Fruit fly (Drosophila melanogaster) whole organism, embryonic: ENCODE data around the gene CG6966.
A peak's percentile ranks its signal among the peaks of the same experiment; 100 is the strongest.

Experiments used
- B-H1 ChIP-seq: fragments of 200-800 bp; sonication (Bioruptor generic); IDR thresholded peaks from 3 replicates; pipeline ENCODE4 v1.3.6; 2022; ENCODE audit warnings: missing biosample characterization, missing genetic modification characterization
- Bgb ChIP-seq: fragments of 200-800 bp; sonication (Bioruptor generic); IDR thresholded peaks from 2 replicates; pipeline ENCODE4 v1.3.6; 2022; ENCODE audit warnings: missing biosample characterization, missing genetic modification characterization; ENCODE audit not compliant: partially characterized antibody
- BtbVII ChIP-seq: fragments of 200-800 bp; sonication (Bioruptor generic); optimal IDR thresholded peaks from 3 replicates; lab custom pipeline; 2017; ENCODE audit warnings: missing biosample characterization, mild to moderate bottlenecking, missing genetic modification characterization
- CG10366 ChIP-seq: fragments of 200-800 bp; sonication (Bioruptor generic); IDR thresholded peaks from 2 replicates; pipeline ENCODE4 v1.3.6; 2022; ENCODE audit warnings: missing biosample characterization, missing genetic modification characterization
- CG10979 ChIP-seq: fragments of 200-800 bp; sonication (Bioruptor generic); optimal IDR thresholded peaks from 2 replicates; lab custom pipeline; 2018; ENCODE audit warnings: missing biosample characterization, mild to moderate bottlenecking, missing genetic modification characterization, moderate library complexity
- CG11723 ChIP-seq: fragments of 200-800 bp; sonication (Bioruptor generic); optimal IDR thresholded peaks from 2 replicates; lab custom pipeline; 2017; ENCODE audit warnings: missing biosample characterization, mild to moderate bottlenecking, missing genetic modification characterization
- CG12299 ChIP-seq: fragments of 200-800 bp; sonication (Bioruptor generic); optimal IDR thresholded peaks from 2 replicates; lab custom pipeline; 2018; ENCODE audit warnings: missing biosample characterization, mild to moderate bottlenecking, missing genetic modification characterization
- CG1233 ChIP-seq: fragments of 200-800 bp; sonication (Bioruptor generic); optimal IDR thresholded peaks from 4 replicates; lab custom pipeline; 2018; ENCODE audit warnings: missing biosample characterization, mild to moderate bottlenecking, missing genetic modification characterization
- CG14014 ChIP-seq: fragments of 200-800 bp; sonication (Bioruptor generic); IDR thresholded peaks from 2 replicates; pipeline ENCODE4 v1.3.6; 2022; ENCODE audit warnings: missing biosample characterization, missing genetic modification characterization
- CG14050 ChIP-seq: fragments of 200-800 bp; sonication (Bioruptor generic); IDR thresholded peaks from 3 replicates; pipeline ENCODE4 v1.3.6; 2022; ENCODE audit warnings: missing biosample characterization, missing genetic modification characterization
- CG14710 ChIP-seq: fragments of 200-800 bp; sonication (Bioruptor generic); optimal IDR thresholded peaks from 3 replicates; lab custom pipeline; 2019; ENCODE audit warnings: missing biosample characterization, mild to moderate bottlenecking, missing genetic modification characterization, moderate library complexity
- CG17612 ChIP-seq: fragments of 200-800 bp; sonication (Bioruptor generic); IDR thresholded peaks from 2 replicates; pipeline ENCODE4 v1.3.6; 2022; ENCODE audit warnings: missing biosample characterization, missing genetic modification characterization
- CG2712 ChIP-seq: fragments of 200-800 bp; optimal IDR thresholded peaks from 3 replicates; lab custom pipeline; 2019; ENCODE audit warnings: missing biosample characterization, mild to moderate bottlenecking, missing genetic modification characterization, moderate library complexity
- CG2875 ChIP-seq: fragments of 200-800 bp; sonication (Bioruptor generic); optimal IDR thresholded peaks from 2 replicates; lab custom pipeline; 2017; ENCODE audit warnings: missing biosample characterization, mild to moderate bottlenecking, missing genetic modification characterization, missing genetic modification reagents
- CG32772 ChIP-seq: fragments of 200-800 bp; sonication (Bioruptor generic); IDR thresholded peaks from 2 replicates; pipeline ENCODE4 v1.3.6; 2022; ENCODE audit warnings: missing biosample characterization, missing genetic modification characterization
- CG34224 ChIP-seq: fragments of 200-800 bp; sonication (Bioruptor generic); IDR thresholded peaks from 3 replicates; pipeline ENCODE4 v1.3.6; 2022; ENCODE audit warnings: missing biosample characterization, missing genetic modification characterization; ENCODE audit not compliant: partially characterized antibody
- CG4854 ChIP-seq: fragments of 200-800 bp; sonication (Bioruptor generic); optimal IDR thresholded peaks from 2 replicates; lab custom pipeline; 2016; ENCODE audit warnings: missing biosample characterization, missing genetic modification characterization, inconsistent platforms
- CG6654 ChIP-seq: fragments of 200-800 bp; sonication (Bioruptor generic); optimal IDR thresholded peaks from 2 replicates; lab custom pipeline; 2017; ENCODE audit warnings: missing biosample characterization, mild to moderate bottlenecking, missing genetic modification characterization
- CG9797 ChIP-seq: fragments of 200-800 bp; sonication (Bioruptor generic); optimal IDR thresholded peaks from 3 replicates; lab custom pipeline; 2018; ENCODE audit warnings: missing biosample characterization, mild to moderate bottlenecking, missing genetic modification characterization
- CG9932 ChIP-seq: fragments of 200-800 bp; sonication (Bioruptor generic); IDR thresholded peaks from 2 replicates; pipeline ENCODE4 v1.3.6; 2022; ENCODE audit warnings: missing biosample characterization, missing genetic modification characterization
- CTCF ChIP-seq: fragments of 200-800 bp; sonication (Bioruptor generic); optimal IDR thresholded peaks from 2 replicates; lab custom pipeline; 2017; ENCODE audit warnings: missing biosample characterization, mild to moderate bottlenecking, missing genetic modification characterization, moderate library complexity
- Chrac-16 ChIP-seq: fragments of 200-800 bp; sonication (Bioruptor generic); optimal IDR thresholded peaks from 3 replicates; lab custom pipeline; 2016; ENCODE audit warnings: missing biosample characterization, missing genetic modification characterization
- Fer2 ChIP-seq: fragments of 200-800 bp; sonication (Bioruptor generic); optimal IDR thresholded peaks from 2 replicates; lab custom pipeline; 2018; ENCODE audit warnings: missing biosample characterization, mild to moderate bottlenecking, missing genetic modification characterization, moderate library complexity
- HLH3B ChIP-seq: fragments of 200-800 bp; sonication (Bioruptor generic); IDR thresholded peaks from 2 replicates; pipeline ENCODE4 v1.3.6; 2022; ENCODE audit warnings: missing biosample characterization, missing genetic modification characterization
- HmgD ChIP-seq: fragments of 200-800 bp; sonication (Bioruptor generic); optimal IDR thresholded peaks from 3 replicates; lab custom pipeline; 2016; ENCODE audit warnings: missing biosample characterization, missing genetic modification characterization
- Hr39 ChIP-seq: fragments of >200 bp; optimal IDR thresholded peaks from 2 replicates; lab custom pipeline; 2017
- Hr51 ChIP-seq, 2 experiments: fragments of 200-800 bp; sonication (Bioruptor generic); optimal IDR thresholded peaks; 2 replicates in 1 of 2; 3 replicates in 1 of 2; lab custom pipeline; 2016 to 2018; ENCODE audit warnings: missing biosample characterization in 2 of 2, missing genetic modification characterization in 2 of 2, mild to moderate bottlenecking in 1 of 2, moderate library complexity in 1 of 2
- NC2β ChIP-seq: fragments of 200-800 bp; sonication (Bioruptor generic); optimal IDR thresholded peaks from 2 replicates; lab custom pipeline; 2016; ENCODE audit warnings: missing biosample characterization, missing genetic modification characterization
- Nf-YB ChIP-seq: fragments of 200-800 bp; sonication (Bioruptor generic); optimal IDR thresholded peaks from 3 replicates; lab custom pipeline; 2019; ENCODE audit warnings: missing biosample characterization, mild to moderate bottlenecking, missing genetic modification characterization, moderate library complexity
- PHDP ChIP-seq: fragments of 200-800 bp; sonication (Bioruptor generic); optimal IDR thresholded peaks from 3 replicates; lab custom pipeline; 2018; ENCODE audit warnings: missing biosample characterization, mild to moderate bottlenecking, missing genetic modification characterization, moderate library complexity
- Ravus ChIP-seq: fragments of 200-800 bp; sonication (Bioruptor generic); IDR thresholded peaks from 2 replicates; pipeline ENCODE4 v1.3.6; 2022; ENCODE audit warnings: missing biosample characterization, missing genetic modification characterization
- Rx ChIP-seq: fragments of 200-800 bp; sonication (Bioruptor generic); IDR thresholded peaks from 2 replicates; pipeline ENCODE4 v1.3.6; 2022; ENCODE audit warnings: missing biosample characterization, missing genetic modification characterization
- Six4 ChIP-seq: fragments of 200-800 bp; sonication (Bioruptor generic); optimal IDR thresholded peaks from 2 replicates; lab custom pipeline; 2016; ENCODE audit warnings: missing biosample characterization, missing genetic modification characterization
- Stat92E ChIP-seq, 3 experiments: fragments of >200 bp in 2 of 3; fragments of 200-800 bp in 1 of 3; sonication (Bioruptor generic) in 1 of 3; optimal IDR thresholded peaks; 2 replicates each; lab custom pipeline; 2017 to 2019; ENCODE audit warnings: missing biosample characterization in 3 of 3, missing genetic modification characterization in 3 of 3, mild to moderate bottlenecking in 1 of 3, moderate library complexity in 1 of 3
- ab ChIP-seq: fragments of 200-800 bp; sonication (Bioruptor generic); optimal IDR thresholded peaks from 2 replicates; lab custom pipeline; 2016; ENCODE audit warnings: missing biosample characterization, missing genetic modification characterization
- chif ChIP-seq, 2 experiments: fragments of 200-800 bp; sonication (Bioruptor generic); optimal IDR thresholded peaks; 3 replicates each; lab custom pipeline; 2016; ENCODE audit warnings: missing biosample characterization in 2 of 2, missing genetic modification characterization in 2 of 2
- cwo ChIP-seq: fragments of 200-800 bp; sonication (Bioruptor generic); optimal IDR thresholded peaks from 3 replicates; lab custom pipeline; 2017; ENCODE audit warnings: missing biosample characterization, missing genetic modification characterization, mild to moderate bottlenecking, moderate library complexity, missing genetic modification reagents
- ems ChIP-seq: fragments of 200-800 bp; sonication (Bioruptor generic); optimal IDR thresholded peaks from 3 replicates; lab custom pipeline; 2016; ENCODE audit warnings: missing biosample characterization, missing genetic modification characterization
- eyg ChIP-seq: fragments of 200-800 bp; sonication (Bioruptor generic); optimal IDR thresholded peaks from 3 replicates; lab custom pipeline; 2016; ENCODE audit warnings: missing biosample characterization, missing genetic modification characterization
- fd96Cb ChIP-seq: fragments of 200-800 bp; sonication (Bioruptor generic); optimal IDR thresholded peaks from 2 replicates; lab custom pipeline; 2018; ENCODE audit warnings: missing biosample characterization, mild to moderate bottlenecking, missing genetic modification characterization, moderate library complexity
- jigr1 ChIP-seq: fragments of 200-800 bp; sonication (Bioruptor generic); IDR thresholded peaks from 3 replicates; pipeline ENCODE4 v1.3.6; 2022; ENCODE audit warnings: missing biosample characterization, missing genetic modification characterization
- jumu ChIP-seq: fragments of 200-800 bp; sonication (Bioruptor generic); optimal IDR thresholded peaks from 3 replicates; lab custom pipeline; 2016; ENCODE audit warnings: missing biosample characterization, missing genetic modification characterization
- nau ChIP-seq: fragments of 200-800 bp; sonication (Bioruptor generic); optimal IDR thresholded peaks from 3 replicates; lab custom pipeline; 2017; ENCODE audit warnings: missing biosample characterization, mild to moderate bottlenecking, missing genetic modification characterization, missing genetic modification reagents
- phol ChIP-seq: fragments of 200-800 bp; sonication (Bioruptor generic); optimal IDR thresholded peaks from 3 replicates; lab custom pipeline; 2018; ENCODE audit warnings: missing biosample characterization, mild to moderate bottlenecking, missing genetic modification characterization, moderate library complexity
- repo ChIP-seq: fragments of 200-800 bp; sonication (Bioruptor generic); optimal IDR thresholded peaks from 2 replicates; lab custom pipeline; 2016; ENCODE audit warnings: missing biosample characterization, missing genetic modification characterization
- ro ChIP-seq: fragments of 200-800 bp; sonication (Bioruptor generic); IDR thresholded peaks from 2 replicates; pipeline ENCODE4 v1.3.6; 2022; ENCODE audit warnings: missing biosample characterization, missing genetic modification characterization
- salm ChIP-seq: fragments of 200-800 bp; sonication (Bioruptor generic); optimal IDR thresholded peaks from 2 replicates; lab custom pipeline; 2018; ENCODE audit warnings: missing biosample characterization, mild to moderate bottlenecking, missing genetic modification characterization
- sc ChIP-seq, 3 experiments: fragments of >200 bp in 2 of 3; fragments of 200-800 bp in 1 of 3; sonication (Bioruptor generic) in 1 of 3; optimal IDR thresholded peaks; 2 replicates in 2 of 3; 3 replicates in 1 of 3; lab custom pipeline; 2017; ENCODE audit warnings: mild to moderate bottlenecking in 1 of 3, missing biosample characterization in 1 of 3, missing genetic modification characterization in 1 of 3, missing genetic modification reagents in 1 of 3
- sens-2 ChIP-seq: fragments of 200-800 bp; sonication (Bioruptor generic); IDR thresholded peaks from 2 replicates; pipeline ENCODE4 v1.3.6; 2022; ENCODE audit warnings: missing biosample characterization, missing genetic modification characterization
- wor ChIP-seq: fragments of 200-800 bp; sonication (Bioruptor generic); IDR thresholded peaks from 2 replicates; pipeline ENCODE4 v1.3.6; 2022; ENCODE audit warnings: missing biosample characterization, missing genetic modification characterization

The CG6966 gene

DNA sequence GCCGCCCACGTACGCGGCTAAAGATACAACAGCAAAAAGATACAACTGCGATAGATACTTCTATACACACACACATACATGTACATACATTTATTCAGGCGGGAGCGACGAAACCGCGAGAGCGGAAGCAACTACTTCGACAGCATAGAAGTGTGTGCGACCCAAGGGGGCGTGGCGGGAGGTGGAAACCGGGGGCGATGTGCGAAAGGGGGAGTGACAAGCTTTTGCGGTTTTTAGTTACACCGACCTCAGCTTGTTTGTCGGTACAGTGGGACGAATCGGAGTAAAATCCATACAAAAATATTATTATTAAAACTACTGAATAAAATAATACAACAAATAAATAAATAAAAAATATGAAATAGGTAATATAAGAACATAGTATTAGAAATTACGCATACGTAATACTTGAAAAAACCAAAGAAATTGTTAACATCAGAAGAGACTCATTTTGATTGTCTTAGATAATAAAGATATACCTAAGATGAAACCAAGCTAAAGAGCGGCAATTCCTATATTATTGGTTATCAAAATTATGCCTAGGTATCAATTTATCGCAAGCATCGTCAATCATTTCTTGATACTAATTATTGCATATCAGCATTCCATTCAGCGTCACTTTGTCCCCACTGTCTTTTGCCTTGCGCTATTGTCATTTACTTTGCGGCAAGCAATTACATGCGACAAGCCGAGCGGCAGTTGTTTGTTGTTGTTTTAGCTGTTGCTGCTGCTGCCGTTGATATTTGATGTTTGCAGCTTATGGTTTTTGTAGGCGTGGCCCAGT is 33.4 kb upstream of the CG6966 start (continued):
- TF ChIP-seq CG10366 = no peak
- TF ChIP-seq CG1233 (GFP tag; lab: Kevin White, UChicago) = peak; percentile 14
- peak; percentile 6 for TF ChIP-seq CG2875 (GFP tag; lab: Kevin White, UChicago)
- TF ChIP-seq Hr51 (GFP tag; optimal IDR thresholded peaks at IDR 0.05; lab: Kevin White, UChicago) = peak in 1 of 2 experiments; percentile 69
- no peak for TF ChIP-seq CG12299 (tag; lab: Kevin White, UChicago)
- TF ChIP-seq Bgb (GFP tag; lab: Robert Waterston, UW) = no peak; the same call in 1 of the 2 replicates
- no peak for TF ChIP-seq repo (GFP tag; lab: Kevin White, UChicago)
- no peak for TF ChIP-seq HLH3B (GFP tag; lab: Robert Waterston, UW)
- no peak for TF ChIP-seq nau (GFP tag; lab: Kevin White, UChicago)
- TF ChIP-seq ems (GFP tag; lab: Kevin White, UChicago) = no peak
- no peak for TF ChIP-seq Hr39 (lab: Kevin White, UChicago)
- no peak for TF ChIP-seq CG4854 (GFP tag; lab: Kevin White, UChicago)
- TF ChIP-seq B-H1 = no peak
- TF ChIP-seq ab = no peak
- TF ChIP-seq fd96Cb (tag; lab: Kevin White, UChicago) = peak; percentile 32
- peak; percentile 25 for TF ChIP-seq CG10979 (tag; lab: Kevin White, UChicago)
- no peak for TF ChIP-seq Six4 (GFP tag; lab: Kevin White, UChicago)
- peak; percentile 29 for TF ChIP-seq cwo
- no peak for TF ChIP-seq sc (optimal IDR thresholded peaks at IDR 0.05; lab: Kevin White, UChicago)
- TF ChIP-seq sc (GFP tag; optimal IDR thresholded peaks at IDR 0.05; lab: Kevin White, UChicago) = no peak
- TF ChIP-seq sens-2 (GFP tag; lab: Robert Waterston, UW) = no peak
- no peak for TF ChIP-seq CG11723 (GFP tag; lab: Kevin White, UChicago)
- no peak for TF ChIP-seq eyg (GFP tag; lab: Kevin White, UChicago)
- TF ChIP-seq Chrac-16 = no peak
- TF ChIP-seq CG9797 (GFP tag; lab: Kevin White, UChicago) = no peak
- TF ChIP-seq phol (tag; lab: Kevin White, UChicago) = peak; percentile 60
- TF ChIP-seq Nf-YB (GFP tag; lab: Kevin White, UChicago) = peak; percentile 8
- no peak for TF ChIP-seq jigr1 (GFP tag; lab: Robert Waterston, UW)
- no peak for TF ChIP-seq Fer2 (tag; lab: Kevin White, UChicago)
- TF ChIP-seq CG9932 = 0 out of 2 replicates have a peak, but pooled peaks have one; percentile 11
- no peak for TF ChIP-seq CG14050 (GFP tag; lab: Robert Waterston, UW)
- no peak for TF ChIP-seq Ravus (GFP tag; lab: Robert Waterston, UW)
- no peak for TF ChIP-seq Stat92E (GFP tag; optimal IDR thresholded peaks at IDR 0.05; lab: Kevin White, UChicago)
- TF ChIP-seq CG2712 = peak; percentile 64
- TF ChIP-seq chif (GFP tag; optimal IDR thresholded peaks at IDR 0.05; lab: Kevin White, UChicago) = no peak
- no peak for TF ChIP-seq CG34224 (GFP tag; lab: Robert Waterston, UW)
- no peak for TF ChIP-seq CG6654 (GFP tag; lab: Kevin White, UChicago)
- TF ChIP-seq jumu = no peak
- TF ChIP-seq salm (tag; lab: Kevin White, UChicago) = no peak
- TF ChIP-seq CG17612 = no peak
- TF ChIP-seq ro (GFP tag; lab: Robert Waterston, UW) = no peak
- no peak for TF ChIP-seq PHDP
- no peak for TF ChIP-seq CG32772
- TF ChIP-seq CTCF = no peak
- peak; percentile 68 for TF ChIP-seq BtbVII (GFP tag; lab: Kevin White, UChicago)
- no peak for TF ChIP-seq CG14710 (tag; lab: Kevin White, UChicago)
- no peak for TF ChIP-seq Rx (GFP tag; lab: Robert Waterston, UW)
- TF ChIP-seq HmgD = no peak
- no peak for TF ChIP-seq CG14014
- TF ChIP-seq wor (GFP tag; lab: Robert Waterston, UW) = no peak
- TF ChIP-seq NC2β = no peak
